Worm (Caenorhabditis elegans) whole organism, L2 larva: ENCODE data around the gene K09A11.1.

Experiments used
- C34F6.9 ChIP-seq: fragments of 150-350 bp; optimal IDR thresholded peaks from 2 replicates; lab custom pipeline; 2014; ENCODE audit warnings: missing biosample characterization, missing genetic modification characterization
- F13H6.1 ChIP-seq: sonication (generic microtip); optimal IDR thresholded peaks from 2 replicates; lab custom pipeline; 2016; ENCODE audit warnings: missing genetic modification characterization, missing compliant biosample characterization
- R02D3.7 ChIP-seq: fragments of 150-350 bp; optimal IDR thresholded peaks from 2 replicates; lab custom pipeline; 2014; ENCODE audit warnings: missing biosample characterization, missing genetic modification characterization
- Y55F3AM.14 ChIP-seq: fragments of 200-800 bp; sonication (Bioruptor generic); optimal IDR thresholded peaks from 2 replicates; lab custom pipeline; 2018; ENCODE audit warnings: mild to moderate bottlenecking, missing genetic modification characterization, missing compliant biosample characterization
- ZK546.5 ChIP-seq: sonication (generic microtip); optimal IDR thresholded peaks from 2 replicates; lab custom pipeline; 2017; ENCODE audit warnings: missing biosample characterization, missing genetic modification characterization
- alr-1 ChIP-seq: fragments of 150-350 bp; optimal IDR thresholded peaks from 2 replicates; lab custom pipeline; 2014; ENCODE audit warnings: missing biosample characterization, missing genetic modification characterization
- aly-2 ChIP-seq: fragments of 150-350 bp; optimal IDR thresholded peaks from 2 replicates; lab custom pipeline; 2014; ENCODE audit warnings: missing biosample characterization, missing genetic modification characterization
- ama-1 ChIP-seq: fragments of 150-350 bp; optimal IDR thresholded peaks from 2 replicates; lab custom pipeline; 2018; ENCODE audit warnings: inconsistent platforms
- ceh-16 ChIP-seq: fragments of 150-350 bp; optimal IDR thresholded peaks from 2 replicates; lab custom pipeline; 2014; ENCODE audit warnings: missing biosample characterization, missing genetic modification characterization
- ceh-82 ChIP-seq: fragments of 150-350 bp; optimal IDR thresholded peaks from 2 replicates; lab custom pipeline; 2014; ENCODE audit warnings: missing biosample characterization, missing genetic modification characterization
- crh-2 ChIP-seq: sonication (generic microtip); optimal IDR thresholded peaks from 2 replicates; lab custom pipeline; 2017; ENCODE audit warnings: missing biosample characterization, missing genetic modification characterization
- dmd-4 ChIP-seq: sonication (generic microtip); optimal IDR thresholded peaks from 2 replicates; lab custom pipeline; 2017; ENCODE audit warnings: missing biosample characterization, missing genetic modification characterization
- egl-27 ChIP-seq: sonication (generic microtip); optimal IDR thresholded peaks from 3 replicates; lab custom pipeline; 2017; ENCODE audit warnings: missing biosample characterization, missing genetic modification reagents, missing genetic modification characterization
- elt-1 ChIP-seq: fragments of 150-350 bp; optimal IDR thresholded peaks from 2 replicates; lab custom pipeline; 2014; ENCODE audit warnings: missing biosample characterization, missing genetic modification characterization
- fos-1 ChIP-seq: fragments of 150-350 bp; optimal IDR thresholded peaks from 2 replicates; lab custom pipeline; 2014; ENCODE audit warnings: missing biosample characterization, missing genetic modification characterization
- gmeb-1 ChIP-seq: fragments of 150-350 bp; optimal IDR thresholded peaks from 2 replicates; lab custom pipeline; 2014; ENCODE audit warnings: missing biosample characterization, missing genetic modification characterization
- lin-13 ChIP-seq: fragments of 150-350 bp; optimal IDR thresholded peaks from 2 replicates; lab custom pipeline; 2014; ENCODE audit warnings: missing biosample characterization, missing genetic modification reagents, missing genetic modification characterization
- lin-39 ChIP-seq: fragments of 150-350 bp; optimal IDR thresholded peaks from 2 replicates; lab custom pipeline; 2014; ENCODE audit warnings: missing biosample characterization, missing genetic modification reagents, missing genetic modification characterization
- lsy-2 ChIP-seq, 2 experiments: fragments of 150-350 bp in 1 of 2; sonication (generic microtip) in 1 of 2; optimal IDR thresholded peaks; 2 replicates each; lab custom pipeline; 2014 to 2017; ENCODE audit warnings: missing biosample characterization in 2 of 2, missing genetic modification characterization in 2 of 2
- mab-5 ChIP-seq: fragments of 150-350 bp; optimal IDR thresholded peaks from 2 replicates; lab custom pipeline; 2014; ENCODE audit warnings: missing biosample characterization, missing genetic modification characterization
- mdl-1 ChIP-seq, 2 experiments: fragments of 150-350 bp in 1 of 2; sonication (generic microtip) in 1 of 2; optimal IDR thresholded peaks; 2 replicates each; lab custom pipeline; 2017; ENCODE audit warnings: missing biosample characterization in 2 of 2, missing genetic modification characterization in 2 of 2
- nhr-10 ChIP-seq: sonication (generic microtip); optimal IDR thresholded peaks from 2 replicates; lab custom pipeline; 2017; ENCODE audit warnings: missing biosample characterization, missing genetic modification characterization
- nhr-12 ChIP-seq: fragments of 150-350 bp; optimal IDR thresholded peaks from 2 replicates; lab custom pipeline; 2014; ENCODE audit warnings: missing biosample characterization, missing genetic modification characterization
- nhr-129 ChIP-seq: fragments of 150-350 bp; optimal IDR thresholded peaks from 2 replicates; lab custom pipeline; 2014; ENCODE audit warnings: missing biosample characterization, missing genetic modification characterization
- nhr-21 ChIP-seq: fragments of 150-350 bp; optimal IDR thresholded peaks from 2 replicates; lab custom pipeline; 2014; ENCODE audit warnings: missing biosample characterization, missing genetic modification characterization
- nhr-23 ChIP-seq: fragments of 150-350 bp; optimal IDR thresholded peaks from 2 replicates; lab custom pipeline; 2014; ENCODE audit warnings: missing biosample characterization, missing genetic modification reagents, missing genetic modification characterization
- nhr-237 ChIP-seq: fragments of 150-350 bp; optimal IDR thresholded peaks from 2 replicates; lab custom pipeline; 2014; ENCODE audit warnings: missing biosample characterization, missing genetic modification characterization
- nhr-25 ChIP-seq: fragments of 150-350 bp; sonication (generic microtip); optimal IDR thresholded peaks from 3 replicates; lab custom pipeline; 2014; ENCODE audit warnings: missing biosample characterization, missing genetic modification characterization
- nhr-6 ChIP-seq: fragments of 150-350 bp; optimal IDR thresholded peaks from 2 replicates; lab custom pipeline; 2014; ENCODE audit warnings: missing biosample characterization, missing genetic modification characterization
- peb-1 ChIP-seq: fragments of 150-350 bp; optimal IDR thresholded peaks from 2 replicates; lab custom pipeline; 2014; ENCODE audit warnings: missing biosample characterization, missing genetic modification characterization
- sem-4 ChIP-seq: fragments of 150-350 bp; optimal IDR thresholded peaks from 2 replicates; lab custom pipeline; 2014; ENCODE audit warnings: missing biosample characterization, missing genetic modification reagents, missing genetic modification characterization
- skn-1 ChIP-seq: sonication (generic microtip); optimal IDR thresholded peaks from 2 replicates; lab custom pipeline; 2017; ENCODE audit warnings: missing biosample characterization, missing genetic modification characterization
- sma-3 ChIP-seq: sonication (generic microtip); optimal IDR thresholded peaks from 2 replicates; lab custom pipeline; 2016; ENCODE audit warnings: missing genetic modification reagents, missing genetic modification characterization, missing compliant biosample characterization
- sma-9 ChIP-seq, 2 experiments: fragments of 150-350 bp in 1 of 2; sonication (generic microtip) in 1 of 2; optimal IDR thresholded peaks; 2 replicates each; lab custom pipeline; 2014 to 2016; ENCODE audit warnings: missing genetic modification characterization in 2 of 2, mild to moderate bottlenecking in 1 of 2, missing biosample characterization in 1 of 2, missing compliant biosample characterization in 1 of 2, missing genetic modification reagents in 1 of 2, moderate library complexity in 1 of 2
- snpc-4 ChIP-seq: fragments of 150-350 bp; optimal IDR thresholded peaks from 2 replicates; lab custom pipeline; 2014; ENCODE audit warnings: missing biosample characterization, missing genetic modification characterization
- unc-39 ChIP-seq: fragments of 150-350 bp; optimal IDR thresholded peaks from 2 replicates; lab custom pipeline; 2014; ENCODE audit warnings: missing biosample characterization, missing genetic modification characterization
- unc-55 ChIP-seq: fragments of 150-350 bp; sonication (generic microtip); optimal IDR thresholded peaks from 3 replicates; lab custom pipeline; 2014; ENCODE audit warnings: missing biosample characterization, missing genetic modification reagents, missing genetic modification characterization
- unc-62 ChIP-seq: fragments of 150-350 bp; optimal IDR thresholded peaks from 2 replicates; lab custom pipeline; 2014; ENCODE audit warnings: missing biosample characterization, missing genetic modification reagents, missing genetic modification characterization
- zag-1 ChIP-seq: fragments of 150-350 bp; optimal IDR thresholded peaks from 2 replicates; lab custom pipeline; 2014; ENCODE audit warnings: missing biosample characterization, missing genetic modification characterization
- ztf-1 ChIP-seq: fragments of 200-800 bp; sonication (Bioruptor generic); conservative IDR thresholded peaks from 2 replicates; pipeline ENCODE4 v1.3.6; 2022; ENCODE audit warnings: missing genetic modification characterization, missing compliant biosample characterization
- ztf-11 ChIP-seq: sonication (generic microtip); optimal IDR thresholded peaks from 2 replicates; lab custom pipeline; 2017; ENCODE audit warnings: missing biosample characterization, missing genetic modification characterization
- ztf-4 ChIP-seq: fragments of 150-350 bp; optimal IDR thresholded peaks from 2 replicates; lab custom pipeline; 2014; ENCODE audit warnings: missing biosample characterization, missing genetic modification characterization

The K09A11.1 gene

ce11 chrX:13251354-13251843 is 10.9 kb upstream of the K09A11.1 start (continued):
- TF ChIP-seq zag-1 (peak; percentile 44), ceh-16 (tag; lab: Kevin White, UChicago) (peak; percentile 14), nhr-237 (tag; lab: Kevin White, UChicago) (no peak), unc-39 (tag; lab: Kevin White, UChicago) (no peak), nhr-25 (tag; lab: Kevin White, UChicago) (peak; percentile 77), lsy-2 (tag; optimal IDR thresholded peaks at IDR 0.05; lab: Kevin White, UChicago) (peak; percentile 1 to 71), fos-1 (peak; percentile 64), sma-9 (GFP tag; optimal IDR thresholded peaks at IDR 0.05; lab: Kevin White, UChicago) (peak; percentile 83), sma-9 (tag; optimal IDR thresholded peaks at IDR 0.05; lab: Kevin White, UChicago) (no peak)

- TF ChIP-seq fos-1 (peak; percentile 10), R02D3.7 (tag; lab: Kevin White, UChicago) (no peak)
Measured at ce11 chrX:13251914-13252434, 10.3 kb upstream of the K09A11.1 start, which contains the start of gene nhr-32. Gene nhr-32, plus strand, starts transcription at chrX:13251964.

ce11 chrX:13257577-13257976 is 4.7 kb upstream of the K09A11.1 start, which contains the start of gene K08H2.10:
Gene K08H2.10, plus strand, starts transcription at chrX:13257806.
- TF ChIP-seq unc-39 (tag; lab: Kevin White, UChicago) (no peak), mdl-1 (tag; optimal IDR thresholded peaks at IDR 0.05; lab: Kevin White, UChicago) (no peak), nhr-10 (tag; lab: Kevin White, UChicago) (no peak), sma-3 (GFP tag; lab: Kevin White, UChicago) (no peak), nhr-129 (tag; lab: Kevin White, UChicago) (no peak), sem-4 (tag; lab: Kevin White, UChicago) (no peak), fos-1 (peak; percentile 67), ceh-16 (tag; lab: Kevin White, UChicago) (no peak), snpc-4 (tag; lab: Kevin White, UChicago) (no peak)

ce11 chrX:13261037-13261592 is 1.2 kb upstream of the K09A11.1 start:
- peak; percentile 2 for TF ChIP-seq crh-2 (tag; lab: Kevin White, UChicago)

- TF ChIP-seq mdl-1 (tag; optimal IDR thresholded peaks at IDR 0.05; lab: Kevin White, UChicago) (no peak), nhr-129 (tag; lab: Kevin White, UChicago) (peak; percentile 83), Y55F3AM.14 (GFP tag; lab: Kevin White, UChicago) (peak; percentile 23), ama-1 (no peak), alr-1 (tag; lab: Kevin White, UChicago) (no peak), ztf-4 (peak; percentile 35), nhr-237 (tag; lab: Kevin White, UChicago) (no peak), unc-39 (tag; lab: Kevin White, UChicago) (no peak), dmd-4 (no peak), nhr-6 (tag; lab: Kevin White, UChicago) (no peak), unc-62 (no peak), nhr-21 (peak; percentile 42), lin-39 (tag; lab: Kevin White, UChicago) (no peak), nhr-12 (no peak), zag-1 (peak; percentile 45), fos-1 (peak; percentile 19), sem-4 (tag; lab: Kevin White, UChicago) (peak; percentile 16), ztf-1 (GFP tag; lab: Robert Waterston, UW) (no peak), R02D3.7 (tag; lab: Kevin White, UChicago) (no peak), egl-27 (no peak), C34F6.9 (tag; lab: Kevin White, UChicago) (peak; percentile 36), aly-2 (tag; lab: Kevin White, UChicago) (no peak), gmeb-1 (tag; lab: Kevin White, UChicago) (peak; percentile 19), skn-1 (tag; lab: Kevin White, UChicago) (no peak), peb-1 (no peak), nhr-25 (tag; lab: Kevin White, UChicago) (no peak), ceh-82 (tag; lab: Kevin White, UChicago) (no peak), ZK546.5 (tag; lab: Kevin White, UChicago) (no peak), unc-55 (peak; percentile 66), F13H6.1 (tag; lab: Kevin White, UChicago) (peak; percentile 65), lsy-2 (tag; optimal IDR thresholded peaks at IDR 0.05; lab: Kevin White, UChicago) (peak in 1 of 2 experiments; percentile 36), crh-2 (tag; lab: Kevin White, UChicago) (peak; percentile 36), ztf-11 (tag; lab: Kevin White, UChicago) (no peak), nhr-10 (tag; lab: Kevin White, UChicago) (no peak), mab-5 (tag; lab: Kevin White, UChicago) (no peak), nhr-23 (tag; lab: Kevin White, UChicago) (no peak), sma-9 (GFP tag; optimal IDR thresholded peaks at IDR 0.05; lab: Kevin White, UChicago) (peak; percentile 68), sma-9 (tag; optimal IDR thresholded peaks at IDR 0.05; lab: Kevin White, UChicago) (no peak), elt-1 (tag; lab: Kevin White, UChicago) (no peak), lin-13 (GFP tag; lab: Kevin White, UChicago) (no peak)
Measured at ce11 chrX:13264550-13264949, 2.3 kb downstream of the K09A11.1 start.
